Fruit fly (Drosophila melanogaster): Measurements from ENCODE around the gene Cht11.

Cht11 gene

DNA sequence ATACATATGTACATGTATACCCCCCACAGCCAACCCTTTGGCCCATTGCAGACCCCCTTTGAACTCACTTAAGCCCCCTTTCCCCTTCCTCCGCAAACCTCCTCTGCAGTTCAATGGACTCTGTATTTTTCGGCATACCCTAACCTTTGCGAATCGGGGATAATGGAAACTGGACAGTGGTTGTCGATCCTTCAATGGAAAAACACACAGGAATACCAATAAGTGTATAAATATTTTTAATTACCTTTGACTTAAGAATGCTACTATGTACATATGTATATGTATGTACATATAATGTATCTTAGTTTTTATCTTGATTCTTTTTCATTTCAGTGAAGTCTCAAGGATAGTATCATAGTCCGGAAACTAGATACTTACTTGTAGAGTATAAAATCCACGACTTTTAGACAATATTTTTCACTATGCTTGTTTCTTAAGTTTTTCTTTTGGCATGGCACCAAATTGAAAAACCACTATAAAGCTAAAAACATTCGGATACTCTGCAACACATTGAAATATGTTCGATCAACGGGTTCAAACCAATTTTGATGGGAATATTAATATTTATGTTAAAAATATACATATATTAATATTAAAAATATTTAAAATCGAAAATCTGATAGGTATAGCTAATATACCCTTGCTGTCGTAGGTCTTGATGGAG lies 7.1 kb upstream of the Cht11 start (continued):
- TF ChIP-seq luna (GFP tag; optimal IDR thresholded peaks at IDR 0.05) (no peak), Rx (GFP tag; IDR thresholded peaks at IDR 0.05) (peak; percentile 50; the same call in 1 of the 2 replicates), Hr78 (GFP tag; optimal IDR thresholded peaks at IDR 0.05) (no peak), CG8281 (tag; optimal IDR thresholded peaks at IDR 0.05) (peak; percentile 17), CG30431 (GFP tag; optimal IDR thresholded peaks at IDR 0.05) (peak; percentile 46), Kr (GFP tag; optimal IDR thresholded peaks at IDR 0.05) (no peak), CG7839 (tag; optimal IDR thresholded peaks at IDR 0.05) (peak; percentile 82), CG9215 (GFP tag; IDR thresholded peaks at IDR 0.05) (peak; percentile 47; the same call in 1 of the 2 replicates), zf30C (GFP tag; optimal IDR thresholded peaks at IDR 0.05) (no peak), Spps (tag; optimal IDR thresholded peaks at IDR 0.05) (no peak), HLHmδ (GFP tag; optimal IDR thresholded peaks at IDR 0.05) (no peak), Six4 (GFP tag; optimal IDR thresholded peaks at IDR 0.05) (peak; percentile 34), CG9437 (GFP tag; optimal IDR thresholded peaks at IDR 0.05) (peak; percentile 64), CG7928 (GFP tag; optimal IDR thresholded peaks at IDR 0.05) (no peak), CoRest (tag; optimal IDR thresholded peaks at IDR 0.05) (peak; percentile 78), z (GFP tag; IDR thresholded peaks at IDR 0.05) (no peak), Ets97D (GFP tag; optimal IDR thresholded peaks at IDR 0.05) (no peak), Tbp (GFP tag; optimal IDR thresholded peaks at IDR 0.05) (no peak), CG6854 (GFP tag; optimal IDR thresholded peaks at IDR 0.05) (peak; percentile 24), CG34376 (GFP tag; optimal IDR thresholded peaks at IDR 0.05) (no peak), CG11695 (GFP tag; IDR thresholded peaks at IDR 0.05) (peak; percentile 79), CG11085 (GFP tag; IDR thresholded peaks at IDR 0.05) (peak; percentile 47; the same call in 1 of the 2 replicates), CG15601 (tag; optimal IDR thresholded peaks at IDR 0.05) (peak; percentile 37), ttk (GFP tag; IDR thresholded peaks at IDR 0.05) (peak; percentile 73), row (GFP tag; IDR thresholded peaks at IDR 0.05) (peak; percentile 84), CG2889 (GFP tag; IDR thresholded peaks at IDR 0.05) (peak; percentile 67; the same call in 2 of the 3 replicates), amos (GFP tag; IDR thresholded peaks at IDR 0.05; ENCODE audit: partially characterized antibody) (no peak), CG16813 (GFP tag; IDR thresholded peaks at IDR 0.05; ENCODE audit: partially characterized antibody) (no peak), sug (tag; optimal IDR thresholded peaks at IDR 0.05) (peak; percentile 10), unpg (GFP tag; optimal IDR thresholded peaks at IDR 0.05) (peak; percentile 81), Dfd (GFP tag; optimal IDR thresholded peaks at IDR 0.05) (no peak), tll (GFP tag; optimal IDR thresholded peaks at IDR 0.05) (no peak), HHEX (GFP tag; optimal IDR thresholded peaks at IDR 0.05) (peak; percentile 4), CG31441 (GFP tag; IDR thresholded peaks at IDR 0.05) (peak; percentile 71), BtbVII (GFP tag; optimal IDR thresholded peaks at IDR 0.05) (peak; percentile 16), gce (GFP tag; IDR thresholded peaks at IDR 0.05) (0 out of 3 replicates have a peak, but pooled peaks have one; percentile 54), sna (GFP tag; IDR thresholded peaks at IDR 0.05; ENCODE audit: partially characterized antibody) (no peak), CG9932 (GFP tag; IDR thresholded peaks at IDR 0.05) (peak; percentile 67), dimm (GFP tag; IDR thresholded peaks at IDR 0.05) (peak; percentile 26; the same call in 1 of the 2 replicates), CG5953 (GFP tag; IDR thresholded peaks at IDR 0.05) (peak; percentile 59), ap (GFP tag; IDR thresholded peaks at IDR 0.05) (peak; percentile 76), Rfx (GFP tag; IDR thresholded peaks at IDR 0.05) (peak; percentile 86), CG10147 (GFP tag; optimal IDR thresholded peaks at IDR 0.05) (peak; percentile 68), Sry-δ (GFP tag; optimal IDR thresholded peaks at IDR 0.05) (no peak), Ssrp (tag; optimal IDR thresholded peaks at IDR 0.05) (peak; percentile 75), CG8478 (optimal IDR thresholded peaks at IDR 0.05) (no peak), cas (GFP tag; IDR thresholded peaks at IDR 0.05) (0 out of 2 replicates have a peak, but pooled peaks have one; percentile 45), CG10979 (tag; optimal IDR thresholded peaks at IDR 0.05) (peak; percentile 66), CG43689 (GFP tag; IDR thresholded peaks at IDR 0.05) (no peak; the same call in 1 of the 2 replicates)
